Worm (Caenorhabditis elegans) whole organism, L1 larva: Measurements from ENCODE around the gene ZK1058.3.
A peak's percentile ranks its signal among the peaks of the same experiment; 100 is the strongest.

Experiments used
- C16A3.4 ChIP-seq: fragments of 150-350 bp; optimal IDR thresholded peaks from 2 replicates; lab custom pipeline; 2014; ENCODE audit warnings: missing biosample characterization, missing genetic modification characterization
- C34B4.2 ChIP-seq: sonication (generic microtip); optimal IDR thresholded peaks from 2 replicates; lab custom pipeline; 2017; ENCODE audit warnings: mild to moderate bottlenecking, missing genetic modification characterization, missing compliant biosample characterization
- alr-1 ChIP-seq: fragments of 200-800 bp; sonication (Bioruptor generic); optimal IDR thresholded peaks from 2 replicates; lab custom pipeline; 2018; ENCODE audit warnings: borderline replicate concordance, mild to moderate bottlenecking, missing genetic modification characterization, missing compliant biosample characterization
- aly-2 ChIP-seq: fragments of 150-350 bp; optimal IDR thresholded peaks from 2 replicates; lab custom pipeline; 2014; ENCODE audit warnings: missing biosample characterization, missing genetic modification characterization
- blmp-1 ChIP-seq: fragments of 150-350 bp; optimal IDR thresholded peaks from 2 replicates; lab custom pipeline; 2014; ENCODE audit warnings: missing biosample characterization, missing genetic modification characterization
- ceh-8 ChIP-seq: fragments of 200-800 bp; sonication (Bioruptor generic); optimal IDR thresholded peaks from 2 replicates; lab custom pipeline; 2018; ENCODE audit warnings: mild to moderate bottlenecking, missing genetic modification characterization, moderate library complexity, missing compliant biosample characterization
- ceh-90 ChIP-seq: sonication (generic microtip); optimal IDR thresholded peaks from 2 replicates; lab custom pipeline; 2016; ENCODE audit warnings: missing genetic modification characterization, missing compliant biosample characterization
- ces-1 ChIP-seq: fragments of 150-350 bp; optimal IDR thresholded peaks from 2 replicates; lab custom pipeline; 2014; ENCODE audit warnings: missing biosample characterization, missing genetic modification reagents, missing genetic modification characterization
- dpl-1 ChIP-seq, 3 experiments: fragments of 150-350 bp in 2 of 3; sonication (generic microtip) in 1 of 3; optimal IDR thresholded peaks; 2 replicates each; lab custom pipeline; 2014 to 2017; ENCODE audit warnings: missing biosample characterization in 3 of 3, missing genetic modification characterization in 3 of 3, missing genetic modification reagents in 3 of 3
- efl-1 ChIP-seq, 4 experiments: fragments of 150-350 bp; optimal IDR thresholded peaks in 3 of 4; peaks in 1 of 4; 1 replicate in 1 of 4; 2 replicates in 3 of 4; lab custom pipeline; 2014; ENCODE audit warnings: missing biosample characterization in 2 of 4, missing genetic modification characterization in 2 of 4, missing genetic modification reagents in 2 of 4
- egl-27 ChIP-seq, 2 experiments: fragments of 150-350 bp in 1 of 2; sonication (generic microtip); optimal IDR thresholded peaks; 3 replicates each; lab custom pipeline; 2017 to 2018; ENCODE audit warnings: missing biosample characterization in 2 of 2, missing genetic modification characterization in 2 of 2, missing genetic modification reagents in 2 of 2
- elt-2 ChIP-seq: sonication (generic microtip); optimal IDR thresholded peaks from 2 replicates; lab custom pipeline; 2016; ENCODE audit warnings: missing genetic modification characterization, mild to moderate bottlenecking, inconsistent platforms, missing compliant biosample characterization, missing genetic modification reagents
- elt-3 ChIP-seq, 6 experiments: fragments of 150-350 bp in 1 of 6; sonication (generic microtip); optimal IDR thresholded peaks; 2 replicates each; lab custom pipeline; 2017 to 2018; ENCODE audit warnings: missing biosample characterization in 6 of 6, missing genetic modification characterization in 6 of 6, inconsistent platforms in 1 of 6
- fkh-10 ChIP-seq: sonication (generic microtip); optimal IDR thresholded peaks from 2 replicates; lab custom pipeline; 2017; ENCODE audit warnings: missing biosample characterization, missing genetic modification reagents, missing genetic modification characterization
- fkh-8 ChIP-seq: sonication (generic microtip); optimal IDR thresholded peaks from 2 replicates; lab custom pipeline; 2016; ENCODE audit warnings: mild to moderate bottlenecking, missing genetic modification characterization, missing compliant biosample characterization
- grh-1 ChIP-seq: fragments of 200-800 bp; sonication (Bioruptor generic); IDR thresholded peaks from 2 replicates; pipeline ENCODE4 v1.3.6; 2022; ENCODE audit warnings: missing genetic modification reagents, missing genetic modification characterization, missing compliant biosample characterization
- hlh-4 ChIP-seq: sonication (generic microtip); optimal IDR thresholded peaks from 2 replicates; lab custom pipeline; 2016; ENCODE audit warnings: mild to moderate bottlenecking, missing genetic modification characterization, missing compliant biosample characterization
- hpl-2 ChIP-seq: fragments of 150-350 bp; optimal IDR thresholded peaks from 2 replicates; lab custom pipeline; 2014; ENCODE audit warnings: missing biosample characterization, missing genetic modification reagents, missing genetic modification characterization
- lin-14 ChIP-seq: fragments of 200-800 bp; sonication (Bioruptor generic); optimal IDR thresholded peaks from 2 replicates; lab custom pipeline; 2018; ENCODE audit warnings: mild to moderate bottlenecking, missing genetic modification characterization, moderate library complexity, missing compliant biosample characterization
- lin-15B ChIP-seq: fragments of 150-350 bp; sonication (generic microtip); optimal IDR thresholded peaks from 3 replicates; lab custom pipeline; 2014; ENCODE audit warnings: missing biosample characterization, missing genetic modification characterization
- lin-35 ChIP-seq, 2 experiments: fragments of 150-350 bp; optimal IDR thresholded peaks; 2 replicates each; lab custom pipeline; 2014; ENCODE audit warnings: missing biosample characterization in 2 of 2, missing genetic modification characterization in 2 of 2, missing genetic modification reagents in 2 of 2
- lin-39 ChIP-seq: fragments of 150-350 bp; optimal IDR thresholded peaks from 2 replicates; lab custom pipeline; 2014; ENCODE audit warnings: missing biosample characterization, missing genetic modification reagents, missing genetic modification characterization
- mdl-1 ChIP-seq, 2 experiments: fragments of 150-350 bp; optimal IDR thresholded peaks; 2 replicates each; lab custom pipeline; 2014 to 2017; ENCODE audit warnings: missing biosample characterization in 2 of 2, missing genetic modification characterization in 2 of 2, inconsistent platforms in 1 of 2
- mep-1 ChIP-seq: fragments of 150-350 bp; optimal IDR thresholded peaks from 2 replicates; lab custom pipeline; 2014; ENCODE audit warnings: missing biosample characterization, missing genetic modification characterization
- nhr-19 ChIP-seq: fragments of 200-800 bp; sonication (Bioruptor generic); conservative IDR thresholded peaks from 2 replicates; pipeline ENCODE4 v1.3.6; 2022; ENCODE audit warnings: missing genetic modification characterization, missing compliant biosample characterization
- nhr-20 ChIP-seq: sonication (generic microtip); optimal IDR thresholded peaks from 2 replicates; lab custom pipeline; 2016; ENCODE audit warnings: mild to moderate bottlenecking, missing genetic modification characterization, missing compliant biosample characterization
- nhr-28 ChIP-seq: fragments of 150-350 bp; optimal IDR thresholded peaks from 2 replicates; lab custom pipeline; 2014; ENCODE audit warnings: missing biosample characterization, missing genetic modification characterization
- nhr-47 ChIP-seq: sonication (generic microtip); optimal IDR thresholded peaks from 2 replicates; lab custom pipeline; 2016; ENCODE audit warnings: mild to moderate bottlenecking, missing genetic modification characterization, moderate library complexity, missing compliant biosample characterization
- nhr-71 ChIP-seq: sonication (generic microtip); optimal IDR thresholded peaks from 2 replicates; lab custom pipeline; 2016; ENCODE audit warnings: mild to moderate bottlenecking, missing genetic modification characterization, moderate library complexity, missing compliant biosample characterization
- nhr-84 ChIP-seq: sonication (generic microtip); optimal IDR thresholded peaks from 2 replicates; lab custom pipeline; 2017; ENCODE audit warnings: missing biosample characterization, missing genetic modification characterization
- nhr-85 ChIP-seq: sonication (generic microtip); peaks from one replicate; lab custom pipeline; 2016; ENCODE audit warnings: missing genetic modification characterization, inconsistent platforms, missing compliant biosample characterization
- nhr-90 ChIP-seq: sonication (generic microtip); optimal IDR thresholded peaks from 2 replicates; lab custom pipeline; 2016; ENCODE audit warnings: mild to moderate bottlenecking, missing genetic modification characterization, missing compliant biosample characterization; ENCODE audit not compliant: poor library complexity
- pqm-1 ChIP-seq: sonication (generic microtip); optimal IDR thresholded peaks from 3 replicates; lab custom pipeline; 2017; ENCODE audit warnings: missing biosample characterization, missing genetic modification characterization
- skn-1 ChIP-seq: fragments of 150-350 bp; optimal IDR thresholded peaks from 2 replicates; lab custom pipeline; 2014; ENCODE audit warnings: missing biosample characterization, missing genetic modification characterization
- snu-23 ChIP-seq: sonication (generic microtip); optimal IDR thresholded peaks from 2 replicates; lab custom pipeline; 2016; ENCODE audit warnings: missing genetic modification characterization, missing compliant biosample characterization
- swsn-7 ChIP-seq: sonication (generic microtip); optimal IDR thresholded peaks from 2 replicates; lab custom pipeline; 2016; ENCODE audit warnings: missing genetic modification characterization, missing compliant biosample characterization
- tbx-2 ChIP-seq: sonication (generic microtip); optimal IDR thresholded peaks from 2 replicates; lab custom pipeline; 2016; ENCODE audit warnings: missing genetic modification characterization, missing compliant biosample characterization
- tlp-1 ChIP-seq: fragments of 150-350 bp; optimal IDR thresholded peaks from 2 replicates; lab custom pipeline; 2014; ENCODE audit warnings: missing biosample characterization, missing genetic modification characterization
- unc-130 ChIP-seq: fragments of 150-350 bp; optimal IDR thresholded peaks from 2 replicates; lab custom pipeline; 2017; ENCODE audit warnings: missing biosample characterization, missing genetic modification characterization, inconsistent platforms
- unc-30 ChIP-seq: sonication (generic microtip); optimal IDR thresholded peaks from 2 replicates; lab custom pipeline; 2017; ENCODE audit warnings: missing biosample characterization, missing genetic modification characterization
- vab-15 ChIP-seq: sonication (generic microtip); optimal IDR thresholded peaks from 2 replicates; lab custom pipeline; 2017; ENCODE audit warnings: missing genotype, mild to moderate bottlenecking, missing genetic modification characterization, missing compliant biosample characterization
- zag-1 ChIP-seq: fragments of 150-350 bp; optimal IDR thresholded peaks from 2 replicates; lab custom pipeline; 2014; ENCODE audit warnings: missing biosample characterization, missing genetic modification characterization
- zip-4 ChIP-seq: fragments of 200-800 bp; sonication (Bioruptor generic); optimal IDR thresholded peaks from 2 replicates; lab custom pipeline; 2018; ENCODE audit warnings: mild to moderate bottlenecking, missing genetic modification characterization, moderate library complexity, missing compliant biosample characterization

ZK1058.3 gene

DNA sequence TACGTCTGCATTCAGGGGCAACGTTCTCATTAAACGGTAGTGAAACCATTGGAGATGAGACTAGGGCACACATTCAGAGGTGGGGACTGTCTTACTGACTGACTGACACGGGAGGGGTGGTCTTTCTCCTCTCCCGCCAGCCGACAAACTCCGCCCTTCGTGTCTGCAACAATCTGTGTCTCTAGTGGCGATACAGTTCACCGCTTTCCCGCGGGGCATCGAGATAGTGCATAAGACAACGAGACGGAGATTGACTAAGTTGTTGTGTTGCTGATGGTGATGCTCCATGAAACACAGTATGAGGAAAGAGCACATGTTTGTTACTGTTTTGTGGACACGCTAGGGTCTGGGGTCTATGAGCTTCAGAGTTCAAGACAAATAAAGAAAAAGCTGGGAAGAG, 45.2 kb upstream of the ZK1058.3 start (continued):
- TF ChIP-seq zip-4 (GFP tag; lab: Kevin White, UChicago) (no peak), skn-1 (tag; lab: Kevin White, UChicago) (peak; percentile 21), tlp-1 (no peak), hpl-2 (GFP tag; lab: Kevin White, UChicago) (no peak), snu-23 (GFP tag; lab: Kevin White, UChicago) (peak; percentile 13), ces-1 (GFP tag; lab: Kevin White, UChicago) (no peak), lin-14 (peak; percentile 47), ceh-8 (GFP tag; lab: Kevin White, UChicago) (no peak), swsn-7 (tag; lab: Kevin White, UChicago) (peak; percentile 14), zag-1 (tag; lab: Kevin White, UChicago) (no peak), lin-15B (no peak), C16A3.4 (tag; lab: Kevin White, UChicago) (no peak), lin-35 (GFP tag; optimal IDR thresholded peaks at IDR 0.05; lab: Kevin White, UChicago) (peak in 1 of 2 experiments; percentile 28), egl-27 (tag; optimal IDR thresholded peaks at IDR 0.05; lab: Kevin White, UChicago) (no peak)
- TF ChIP-seq, all 84 proteins: peak for 8

DNA sequence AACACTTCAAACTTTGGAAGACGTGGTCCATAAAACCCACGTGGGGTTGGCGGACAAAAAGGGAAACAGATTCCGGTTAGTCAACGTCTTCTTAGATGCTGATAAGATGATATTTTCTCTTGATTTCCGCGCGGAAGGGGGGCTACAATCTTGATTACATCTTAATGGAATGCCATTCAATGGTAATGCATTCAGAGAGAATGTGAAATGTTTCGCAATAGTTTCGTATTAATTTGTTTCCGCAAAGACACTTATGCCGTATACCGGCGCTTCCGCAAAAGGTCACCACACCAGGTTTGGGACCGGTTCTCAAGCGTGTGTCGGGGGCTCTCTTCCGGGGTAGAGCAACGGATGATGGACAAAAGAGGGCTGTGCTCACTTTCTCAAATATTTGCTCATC, 44.2 kb upstream of the ZK1058.3 start:
- TF ChIP-seq ceh-8 (GFP tag; lab: Kevin White, UChicago), result no peak
- no peak for TF ChIP-seq hpl-2 (GFP tag; lab: Kevin White, UChicago)
- TF ChIP-seq pqm-1 (tag; lab: Kevin White, UChicago), result no peak
- no peak for TF ChIP-seq nhr-90 (tag; lab: Kevin White, UChicago)
- no peak for TF ChIP-seq mep-1 (tag; lab: Kevin White, UChicago)
- no peak for TF ChIP-seq elt-2 (tag; lab: Kevin White, UChicago)
- peak; percentile 14 for TF ChIP-seq blmp-1 (tag; lab: Kevin White, UChicago)

DNA sequence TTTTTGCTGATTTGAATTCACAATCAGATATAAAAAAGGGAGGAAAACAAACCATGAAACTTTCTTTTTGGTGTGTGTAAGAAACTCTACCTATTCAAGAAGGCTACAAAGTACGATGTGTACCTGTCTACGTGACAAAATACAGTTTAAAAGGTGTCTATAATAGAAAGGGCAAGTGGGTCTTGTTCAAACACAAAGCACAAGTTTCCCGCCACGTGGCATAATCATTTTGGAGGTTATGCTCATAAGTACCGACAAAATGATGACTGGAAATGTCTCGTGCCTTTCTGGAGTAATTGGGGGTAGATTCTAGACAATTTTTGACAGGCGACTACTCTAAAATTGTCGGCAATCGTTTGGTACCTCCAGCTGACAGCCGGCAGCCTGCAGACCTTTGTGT, 43.8 kb upstream of the ZK1058.3 start:
- TF ChIP-seq elt-2 (tag; lab: Kevin White, UChicago), result peak; percentile 8
- peak in 1 of 2 experiments; percentile 34 for TF ChIP-seq lin-35 (GFP tag; optimal IDR thresholded peaks at IDR 0.05; lab: Kevin White, UChicago)
- TF ChIP-seq C34B4.2 (tag; lab: Kevin White, UChicago), result no peak
- TF ChIP-seq lin-39 (tag; lab: Kevin White, UChicago), result no peak

DNA sequence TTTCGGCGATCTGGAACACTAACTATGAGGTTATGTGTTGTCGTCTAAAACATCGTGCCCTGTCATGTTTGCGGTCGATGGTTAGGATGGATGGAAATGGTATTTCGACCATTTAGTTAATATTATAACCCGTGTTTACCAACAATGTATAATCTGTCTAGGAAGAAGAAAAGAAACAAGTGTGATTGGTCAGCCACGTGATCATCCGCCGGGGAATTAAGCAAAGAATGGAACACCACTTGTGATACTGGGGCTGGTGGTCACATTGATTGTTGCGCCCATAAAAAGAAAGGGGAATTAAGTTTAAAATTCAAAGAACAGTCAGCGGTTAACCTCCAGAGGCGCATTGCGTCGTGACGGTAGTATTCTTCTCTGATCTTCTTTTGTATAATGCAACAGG, 43.1 kb upstream of the ZK1058.3 start:
- no peak for TF ChIP-seq pqm-1 (tag; lab: Kevin White, UChicago)
- TF ChIP-seq fkh-8 (tag; lab: Kevin White, UChicago), result no peak
- TF ChIP-seq C16A3.4 (tag; lab: Kevin White, UChicago), result peak; percentile 4
- TF ChIP-seq nhr-71 (tag; lab: Kevin White, UChicago), result peak; percentile 70
- TF ChIP-seq grh-1 (GFP tag; lab: Robert Waterston, UW), result no peak
- TF ChIP-seq fkh-10 (GFP tag; lab: Kevin White, UChicago), result no peak
- peak in 1 of 2 experiments; percentile 68 for TF ChIP-seq mdl-1 (tag; optimal IDR thresholded peaks at IDR 0.05; lab: Kevin White, UChicago)
- TF ChIP-seq lin-35 (GFP tag; optimal IDR thresholded peaks at IDR 0.05; lab: Kevin White, UChicago), result peak in 1 of 2 experiments; percentile 80
- TF ChIP-seq nhr-20 (tag; lab: Kevin White, UChicago), result peak; percentile 79
- peak; percentile 44 for TF ChIP-seq elt-2 (tag; lab: Kevin White, UChicago)
- no peak for TF ChIP-seq alr-1 (tag; lab: Kevin White, UChicago)
- TF ChIP-seq zip-4 (GFP tag; lab: Kevin White, UChicago), result no peak
- TF ChIP-seq hlh-4 (tag; lab: Kevin White, UChicago), result no peak
- no peak for TF ChIP-seq vab-15 (tag; lab: Kevin White, UChicago)
- TF ChIP-seq blmp-1 (tag; lab: Kevin White, UChicago), result peak; percentile 75
- peak in 1 of 3 experiments; percentile 21 for TF ChIP-seq dpl-1 (GFP tag; optimal IDR thresholded peaks at IDR 0.05; lab: Kevin White, UChicago)
- no peak for TF ChIP-seq ceh-90 (tag; lab: Kevin White, UChicago)
- peak; percentile 24 for TF ChIP-seq nhr-47
- no peak for TF ChIP-seq aly-2
- TF ChIP-seq mep-1 (tag; lab: Kevin White, UChicago), result peak; percentile 61
- TF ChIP-seq elt-3 (tag; optimal IDR thresholded peaks at IDR 0.05; lab: Kevin White, UChicago), result peak in 2 of 6 experiments; percentile 48 to 94
- peak; percentile 62 for TF ChIP-seq lin-14
- TF ChIP-seq unc-130 (tag; lab: Kevin White, UChicago), result peak; percentile 10
- TF ChIP-seq tbx-2 (tag; lab: Kevin White, UChicago), result peak; percentile 56
- peak; percentile 69 for TF ChIP-seq nhr-19 (GFP tag; lab: Robert Waterston, UW)
- peak; percentile 66 for TF ChIP-seq snu-23 (GFP tag; lab: Kevin White, UChicago)
- TF ChIP-seq nhr-28 (tag; lab: Kevin White, UChicago), result no peak
- TF ChIP-seq nhr-84 (tag; lab: Kevin White, UChicago), result no peak
- no peak for TF ChIP-seq unc-30 (tag; lab: Kevin White, UChicago)
- peak; percentile 90 for TF ChIP-seq nhr-85
- TF ChIP-seq efl-1 (optimal IDR thresholded peaks at IDR 0.05; lab: Kevin White, UChicago), result no peak
- peak in 1 of 2 experiments; percentile 85 for TF ChIP-seq efl-1 (GFP tag; optimal IDR thresholded peaks at IDR 0.05 in 1 of 2; lab: Kevin White, UChicago)
- TF ChIP-seq, all 84 proteins: peak for 18
